Worm (Caenorhabditis elegans) whole organism, L2 larva: ENCODE results near the gene sars-1.
"Not testable (repeated sequence)": the region's sequence is repeated elsewhere in the genome, so short reads cannot be mapped to it uniquely, and the experiment has no call there.

Experiments used
- F13H6.1 ChIP-seq: sonication (generic microtip); optimal IDR thresholded peaks from 2 replicates; lab custom pipeline; 2016; ENCODE audit warnings: missing genetic modification characterization, missing compliant biosample characterization
- R02D3.7 ChIP-seq: fragments of 150-350 bp; optimal IDR thresholded peaks from 2 replicates; lab custom pipeline; 2014; ENCODE audit warnings: missing biosample characterization, missing genetic modification characterization
- ZK546.5 ChIP-seq: sonication (generic microtip); optimal IDR thresholded peaks from 2 replicates; lab custom pipeline; 2017; ENCODE audit warnings: missing biosample characterization, missing genetic modification characterization
- aly-2 ChIP-seq: fragments of 150-350 bp; optimal IDR thresholded peaks from 2 replicates; lab custom pipeline; 2014; ENCODE audit warnings: missing biosample characterization, missing genetic modification characterization
- blmp-1 ChIP-seq: sonication (generic microtip); optimal IDR thresholded peaks from 2 replicates; lab custom pipeline; 2017; ENCODE audit warnings: missing genetic modification characterization, mild to moderate bottlenecking, missing compliant biosample characterization, antibody characterized with exemption, moderate library complexity; ENCODE audit not compliant: insufficient read depth
- ceh-16 ChIP-seq: fragments of 150-350 bp; optimal IDR thresholded peaks from 2 replicates; lab custom pipeline; 2014; ENCODE audit warnings: missing biosample characterization, missing genetic modification characterization
- ceh-82 ChIP-seq: fragments of 150-350 bp; optimal IDR thresholded peaks from 2 replicates; lab custom pipeline; 2014; ENCODE audit warnings: missing biosample characterization, missing genetic modification characterization
- dmd-4 ChIP-seq: sonication (generic microtip); optimal IDR thresholded peaks from 2 replicates; lab custom pipeline; 2017; ENCODE audit warnings: missing biosample characterization, missing genetic modification characterization
- egl-27 ChIP-seq: sonication (generic microtip); optimal IDR thresholded peaks from 3 replicates; lab custom pipeline; 2017; ENCODE audit warnings: missing biosample characterization, missing genetic modification reagents, missing genetic modification characterization
- elt-1 ChIP-seq: fragments of 150-350 bp; optimal IDR thresholded peaks from 2 replicates; lab custom pipeline; 2014; ENCODE audit warnings: missing biosample characterization, missing genetic modification characterization
- fos-1 ChIP-seq: fragments of 150-350 bp; optimal IDR thresholded peaks from 2 replicates; lab custom pipeline; 2014; ENCODE audit warnings: missing biosample characterization, missing genetic modification characterization
- gmeb-1 ChIP-seq: fragments of 150-350 bp; optimal IDR thresholded peaks from 2 replicates; lab custom pipeline; 2014; ENCODE audit warnings: missing biosample characterization, missing genetic modification characterization
- lin-11 ChIP-seq: fragments of 150-350 bp; sonication (generic microtip); optimal IDR thresholded peaks from 2 replicates; lab custom pipeline; 2014; ENCODE audit warnings: missing biosample characterization, missing genetic modification characterization, inconsistent platforms, mixed read lengths
- lin-13 ChIP-seq: fragments of 150-350 bp; optimal IDR thresholded peaks from 2 replicates; lab custom pipeline; 2014; ENCODE audit warnings: missing biosample characterization, missing genetic modification reagents, missing genetic modification characterization
- lin-39 ChIP-seq: fragments of 150-350 bp; optimal IDR thresholded peaks from 2 replicates; lab custom pipeline; 2014; ENCODE audit warnings: missing biosample characterization, missing genetic modification reagents, missing genetic modification characterization
- mab-5 ChIP-seq: fragments of 150-350 bp; optimal IDR thresholded peaks from 2 replicates; lab custom pipeline; 2014; ENCODE audit warnings: missing biosample characterization, missing genetic modification characterization
- mbf-1 ChIP-seq: sonication (generic microtip); optimal IDR thresholded peaks from 2 replicates; lab custom pipeline; 2017; ENCODE audit warnings: missing biosample characterization, missing genetic modification characterization
- mdl-1 ChIP-seq, 2 experiments: fragments of 150-350 bp in 1 of 2; sonication (generic microtip) in 1 of 2; optimal IDR thresholded peaks; 2 replicates each; lab custom pipeline; 2017; ENCODE audit warnings: missing biosample characterization in 2 of 2, missing genetic modification characterization in 2 of 2
- nhr-10 ChIP-seq: sonication (generic microtip); optimal IDR thresholded peaks from 2 replicates; lab custom pipeline; 2017; ENCODE audit warnings: missing biosample characterization, missing genetic modification characterization
- nhr-11 ChIP-seq: fragments of 150-350 bp; optimal IDR thresholded peaks from 2 replicates; lab custom pipeline; 2014; ENCODE audit warnings: missing biosample characterization, missing genetic modification characterization
- nhr-12 ChIP-seq: fragments of 150-350 bp; optimal IDR thresholded peaks from 2 replicates; lab custom pipeline; 2014; ENCODE audit warnings: missing biosample characterization, missing genetic modification characterization
- nhr-129 ChIP-seq: fragments of 150-350 bp; optimal IDR thresholded peaks from 2 replicates; lab custom pipeline; 2014; ENCODE audit warnings: missing biosample characterization, missing genetic modification characterization
- nhr-21 ChIP-seq: fragments of 150-350 bp; optimal IDR thresholded peaks from 2 replicates; lab custom pipeline; 2014; ENCODE audit warnings: missing biosample characterization, missing genetic modification characterization
- nhr-23 ChIP-seq: fragments of 150-350 bp; optimal IDR thresholded peaks from 2 replicates; lab custom pipeline; 2014; ENCODE audit warnings: missing biosample characterization, missing genetic modification reagents, missing genetic modification characterization
- nhr-77 ChIP-seq: fragments of 150-350 bp; optimal IDR thresholded peaks from 2 replicates; lab custom pipeline; 2014; ENCODE audit warnings: missing biosample characterization, missing genetic modification characterization
- peb-1 ChIP-seq: fragments of 150-350 bp; optimal IDR thresholded peaks from 2 replicates; lab custom pipeline; 2014; ENCODE audit warnings: missing biosample characterization, missing genetic modification characterization
- sem-4 ChIP-seq: fragments of 150-350 bp; optimal IDR thresholded peaks from 2 replicates; lab custom pipeline; 2014; ENCODE audit warnings: missing biosample characterization, missing genetic modification reagents, missing genetic modification characterization
- sma-9 ChIP-seq, 2 experiments: fragments of 150-350 bp in 1 of 2; sonication (generic microtip) in 1 of 2; optimal IDR thresholded peaks; 2 replicates each; lab custom pipeline; 2014 to 2016; ENCODE audit warnings: missing genetic modification characterization in 2 of 2, mild to moderate bottlenecking in 1 of 2, missing biosample characterization in 1 of 2, missing compliant biosample characterization in 1 of 2, missing genetic modification reagents in 1 of 2, moderate library complexity in 1 of 2
- snpc-4 ChIP-seq: fragments of 150-350 bp; optimal IDR thresholded peaks from 2 replicates; lab custom pipeline; 2014; ENCODE audit warnings: missing biosample characterization, missing genetic modification characterization
- unc-39 ChIP-seq: fragments of 150-350 bp; optimal IDR thresholded peaks from 2 replicates; lab custom pipeline; 2014; ENCODE audit warnings: missing biosample characterization, missing genetic modification characterization
- unc-62 ChIP-seq: fragments of 150-350 bp; optimal IDR thresholded peaks from 2 replicates; lab custom pipeline; 2014; ENCODE audit warnings: missing biosample characterization, missing genetic modification reagents, missing genetic modification characterization
- ztf-11 ChIP-seq: sonication (generic microtip); optimal IDR thresholded peaks from 2 replicates; lab custom pipeline; 2017; ENCODE audit warnings: missing biosample characterization, missing genetic modification characterization
- ztf-4 ChIP-seq: fragments of 150-350 bp; optimal IDR thresholded peaks from 2 replicates; lab custom pipeline; 2014; ENCODE audit warnings: missing biosample characterization, missing genetic modification characterization

Gene sars-1

DNA sequence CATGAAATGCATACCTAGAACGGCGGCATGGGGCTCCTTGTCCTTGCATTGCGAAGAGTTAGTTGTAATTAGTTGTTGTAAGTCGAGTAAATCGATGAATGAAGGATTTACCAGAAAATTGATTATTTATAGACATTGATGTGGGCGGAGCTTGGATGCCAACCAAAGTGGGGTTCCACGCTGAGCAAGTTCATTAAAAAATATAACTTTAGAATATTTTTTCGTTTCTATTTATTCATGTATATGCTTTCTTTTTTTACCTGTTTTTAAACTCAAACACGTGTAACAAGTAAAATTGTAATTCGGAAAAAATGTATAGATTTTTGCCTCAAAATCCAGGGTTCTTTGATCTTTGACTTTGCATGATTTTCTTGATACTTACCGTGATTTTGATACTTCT is 24.0 kb downstream of the sars-1 start, which contains the start of gene gipc-2:
TSS of gene gipc-2 (minus strand) at position 101 of the 400 bp plus-strand sequence.
- TF ChIP-seq nhr-77 (tag; lab: Kevin White, UChicago) (no peak), fos-1 (no peak), nhr-23 (tag; lab: Kevin White, UChicago) (no peak), mab-5 (no peak), gmeb-1 (tag; lab: Kevin White, UChicago) (no peak), R02D3.7 (tag; lab: Kevin White, UChicago) (no peak), elt-1 (tag; lab: Kevin White, UChicago) (no peak)
- TF ChIP-seq, all 48 proteins: peak for 0

ce11 chrIV:10028779-10029178 is 25.3 kb downstream of the sars-1 start, which contains the start of the genes F44D12.16 and msd-2:
F44D12.16 (plus strand) TSS chrIV:10029079.
msd-2 (plus strand) TSS chrIV:10029083.
- TF ChIP-seq blmp-1 (tag; lab: Kevin White, UChicago); nhr-12 (tag; lab: Kevin White, UChicago); snpc-4: not testable (repeated sequence)

- TF ChIP-seq ceh-82 (tag; lab: Kevin White, UChicago) (no peak), ZK546.5 (tag; lab: Kevin White, UChicago) (no peak), nhr-23 (tag; lab: Kevin White, UChicago) (no peak), unc-39 (tag; lab: Kevin White, UChicago) (no peak), nhr-77 (tag; lab: Kevin White, UChicago) (no peak), dmd-4 (tag; lab: Kevin White, UChicago) (no peak), mbf-1 (no peak), nhr-21 (tag; lab: Kevin White, UChicago) (no peak), egl-27 (tag; lab: Kevin White, UChicago) (no peak), lin-13 (GFP tag; lab: Kevin White, UChicago) (no peak), nhr-12 (tag; lab: Kevin White, UChicago) (no peak), F13H6.1 (no peak), nhr-129 (tag; lab: Kevin White, UChicago) (no peak), aly-2 (tag; lab: Kevin White, UChicago) (no peak), nhr-11 (tag; lab: Kevin White, UChicago) (no peak), mab-5 (no peak), ceh-16 (tag; lab: Kevin White, UChicago) (no peak), ztf-4 (tag; lab: Kevin White, UChicago) (no peak), elt-1 (tag; lab: Kevin White, UChicago) (no peak), nhr-10 (tag; lab: Kevin White, UChicago) (no peak)
Measured at ce11 chrIV:10033053-10033452, 29.5 kb downstream of the sars-1 start, which contains the start of gene F44D12.6. F44D12.6 (plus strand) TSS chrIV:10033353.

DNA sequence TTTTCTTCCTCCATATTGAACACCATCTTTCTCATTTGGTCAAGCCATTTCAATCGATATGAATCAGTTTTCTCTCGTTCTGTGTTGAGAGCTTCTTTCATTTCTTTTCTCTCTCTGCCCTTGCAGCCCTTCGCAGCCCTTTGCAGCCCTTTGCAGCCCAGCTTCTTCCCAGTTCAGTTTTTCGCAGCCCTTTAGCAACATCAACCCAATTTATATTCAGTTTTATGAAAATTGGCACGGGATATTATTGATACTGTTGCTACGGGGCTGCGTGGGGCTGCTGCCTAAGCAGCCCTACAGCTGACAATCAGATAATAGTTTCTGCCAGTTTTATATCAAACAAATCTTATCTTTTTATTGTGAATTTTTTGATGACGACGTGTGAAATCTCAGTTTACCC is 33.4 kb downstream of the sars-1 start, which contains the start of gene F44D12.10:
TSS of gene F44D12.10 (minus strand) at position 101 of the 400 bp plus-strand sequence.
- no peak for TF ChIP-seq unc-62 (GFP tag; lab: Kevin White, UChicago)

- TF ChIP-seq lin-11 (no peak), nhr-129 (tag; lab: Kevin White, UChicago) (no peak), sma-9 (GFP tag; optimal IDR thresholded peaks at IDR 0.05; lab: Kevin White, UChicago) (no peak), sma-9 (tag; optimal IDR thresholded peaks at IDR 0.05; lab: Kevin White, UChicago) (no peak), nhr-12 (tag; lab: Kevin White, UChicago) (no peak), lin-39 (tag; lab: Kevin White, UChicago) (no peak), ztf-11 (tag; lab: Kevin White, UChicago) (no peak), nhr-21 (tag; lab: Kevin White, UChicago) (no peak), nhr-23 (tag; lab: Kevin White, UChicago) (no peak), mdl-1 (tag; optimal IDR thresholded peaks at IDR 0.05; lab: Kevin White, UChicago) (no peak), ceh-16 (tag; lab: Kevin White, UChicago) (no peak), nhr-11 (tag; lab: Kevin White, UChicago) (no peak), dmd-4 (tag; lab: Kevin White, UChicago) (no peak), sem-4 (no peak), peb-1 (tag; lab: Kevin White, UChicago) (no peak)
Measured at ce11 chrIV:10040803-10041202, 37.3 kb downstream of the sars-1 start, which contains the start of gene dhs-31. dhs-31 (minus strand) TSS chrIV:10040903.
